Worm (Caenorhabditis elegans) whole organism, mixed stage, embryonic: ENCODE data around the gene C35C5.10.

Experiments used
- bed-3 ChIP-seq: fragments of 200-800 bp; sonication (Bioruptor generic); optimal IDR thresholded peaks from 3 replicates; lab custom pipeline; 2018; ENCODE audit warnings: mild to moderate bottlenecking, missing genetic modification characterization, moderate library complexity, missing compliant biosample characterization
- elt-1 ChIP-seq: sonication (generic microtip); optimal IDR thresholded peaks from 2 replicates; lab custom pipeline; 2017; ENCODE audit warnings: missing genetic modification characterization, mild to moderate bottlenecking, missing compliant biosample characterization, antibody characterized with exemption, moderate library complexity, borderline replicate concordance; ENCODE audit not compliant: insufficient read depth
- flh-1 ChIP-seq: fragments of 200-800 bp; sonication (Bioruptor generic); optimal IDR thresholded peaks from 2 replicates; lab custom pipeline; 2018; ENCODE audit warnings: mild to moderate bottlenecking, missing genetic modification characterization, moderate library complexity, missing compliant biosample characterization
- nhr-2 ChIP-seq: fragments of 150-350 bp; optimal IDR thresholded peaks from 2 replicates; lab custom pipeline; 2014; ENCODE audit warnings: missing biosample characterization, missing genetic modification characterization
- nhr-76 ChIP-seq: sonication (generic microtip); optimal IDR thresholded peaks from 2 replicates; lab custom pipeline; 2017; ENCODE audit warnings: missing biosample characterization, missing genetic modification characterization
- pha-4 ChIP-seq: fragments of 150-350 bp; optimal IDR thresholded peaks from 2 replicates; lab custom pipeline; 2018; ENCODE audit warnings: missing biosample characterization, missing genetic modification reagents, missing genetic modification characterization
- snpc-4 ChIP-seq: fragments of 150-350 bp; optimal IDR thresholded peaks from 2 replicates; lab custom pipeline; 2014; ENCODE audit warnings: missing biosample characterization, missing genetic modification characterization
- sptf-1 ChIP-seq: sonication (generic microtip); optimal IDR thresholded peaks from 2 replicates; lab custom pipeline; 2017; ENCODE audit warnings: mild to moderate bottlenecking, missing genetic modification characterization, moderate library complexity, missing compliant biosample characterization
- zip-8 ChIP-seq: fragments of 150-350 bp; optimal IDR thresholded peaks from 2 replicates; lab custom pipeline; 2014; ENCODE audit warnings: missing biosample characterization, missing genetic modification characterization
- ztf-11 ChIP-seq: fragments of 150-350 bp; optimal IDR thresholded peaks from 2 replicates; lab custom pipeline; 2014; ENCODE audit warnings: missing biosample characterization, missing genetic modification characterization

DNA sequence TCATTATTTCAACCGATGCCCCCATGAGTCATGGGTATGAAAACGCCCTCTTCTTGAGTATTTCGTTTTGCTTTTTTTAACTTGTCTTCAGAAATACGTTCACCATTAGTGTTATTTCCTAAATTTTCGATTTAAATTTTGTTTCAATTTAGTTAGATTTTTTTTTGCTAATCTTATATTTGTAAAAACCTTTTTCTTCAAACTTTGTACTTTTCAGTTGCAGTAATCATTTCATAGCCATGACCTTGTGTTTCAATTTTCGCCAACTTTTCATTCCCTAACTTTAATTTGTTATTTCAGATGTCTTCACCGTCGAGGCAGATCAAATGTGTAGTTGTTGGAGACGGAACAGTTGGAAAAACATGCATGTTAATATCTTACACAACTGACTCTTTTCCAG, 7.7 kb upstream of the C35C5.10 start, which contains the start of gene mig-2:
- no peak for TF ChIP-seq flh-1 (GFP tag; lab: Kevin White, UChicago)
- no peak for TF ChIP-seq elt-1 (tag; lab: Kevin White, UChicago)
- TF ChIP-seq snpc-4, result no peak
- TF ChIP-seq zip-8 (tag; lab: Kevin White, UChicago), result no peak
- no peak for TF ChIP-seq nhr-2 (tag; lab: Kevin White, UChicago)
- no peak for TF ChIP-seq ztf-11 (tag; lab: Kevin White, UChicago)
- no peak for TF ChIP-seq nhr-76 (tag; lab: Kevin White, UChicago)
- no peak for TF ChIP-seq sptf-1 (tag; lab: Kevin White, UChicago)
- TF ChIP-seq bed-3, result no peak
- no peak for TF ChIP-seq pha-4 (tag; lab: Kevin White, UChicago)
